Fruit fly (Drosophila melanogaster): ENCODE data around the gene CG7120.

CG7120 gene

DNA sequence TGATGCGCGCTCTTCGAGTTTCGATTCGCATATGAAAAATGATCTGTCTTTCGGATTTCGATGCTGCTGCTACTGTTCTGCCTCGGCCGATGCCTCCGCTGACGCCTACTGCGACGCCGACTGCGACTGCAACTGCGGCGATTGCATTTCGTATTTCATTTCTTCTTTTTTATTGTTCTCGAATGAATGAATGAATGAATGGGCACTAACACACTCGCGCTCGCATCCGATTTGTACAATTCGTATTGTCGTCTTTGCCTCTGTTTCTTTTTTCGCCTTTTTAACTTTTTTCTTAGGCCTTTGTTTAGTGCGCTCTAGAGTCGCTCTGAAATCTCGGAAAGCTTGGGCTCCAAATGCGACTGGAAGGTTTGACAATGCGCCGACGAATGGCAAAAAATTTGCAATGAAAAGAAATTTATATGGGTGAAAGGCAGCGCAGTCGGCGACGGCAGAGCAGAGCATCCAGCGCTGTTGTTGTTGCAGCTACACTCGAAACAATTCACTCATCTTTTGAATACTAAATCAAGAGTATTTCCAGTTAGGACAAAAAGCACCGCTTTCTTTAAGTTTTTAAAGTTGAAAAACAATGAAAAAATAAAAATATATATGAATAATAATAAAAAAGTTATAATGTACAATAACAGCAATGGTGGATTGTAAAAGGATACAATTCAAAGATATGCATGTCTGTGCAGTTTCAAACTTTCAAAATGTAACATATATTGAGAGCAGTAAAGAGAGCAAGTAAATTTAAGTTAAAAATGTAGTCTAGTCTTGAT is 26.2 kb downstream of the CG7120 start, which contains the start of gene CG32354:
Gene CG32354, minus strand, starts transcription at position 398 of the 779 bp plus-strand sequence.
- TF ChIP-seq CG8478 (optimal IDR thresholded peaks at IDR 0.05): no peak
- no peak for TF ChIP-seq CTCF (optimal IDR thresholded peaks at IDR 0.05)

DNA sequence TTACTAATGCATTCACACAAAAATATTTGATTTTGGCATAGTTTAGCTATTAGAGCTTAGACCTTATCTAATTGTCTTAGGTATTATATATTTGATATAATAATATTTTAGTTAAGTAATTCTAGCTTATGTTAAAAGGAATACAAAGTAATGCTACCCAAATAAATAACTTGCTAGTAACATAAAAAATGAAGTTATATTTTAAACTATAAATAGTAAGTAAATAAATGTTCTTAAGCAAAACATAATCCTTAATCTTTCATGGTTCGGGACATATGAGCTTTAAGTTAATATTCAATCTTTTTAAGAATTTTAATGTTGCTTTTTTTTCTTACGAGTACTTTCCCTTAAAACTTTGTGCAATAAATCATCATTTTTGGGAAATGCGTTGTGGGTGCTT is 27.4 kb downstream of the CG7120 start:
- TF ChIP-seq CG8478 (optimal IDR thresholded peaks at IDR 0.05) (no peak), CTCF (optimal IDR thresholded peaks at IDR 0.05) (no peak)

- TF ChIP-seq CG8478 (optimal IDR thresholded peaks at IDR 0.05) (no peak), CTCF (optimal IDR thresholded peaks at IDR 0.05) (peak in 1 of 2 experiments; percentile 28)
These were observed 29.1 kb downstream of the CG7120 start, which contains the start of gene Cbl for dm6 chr3L:8424831-8425336. TSS of gene Cbl (plus strand) at chr3L:8424954.

DNA sequence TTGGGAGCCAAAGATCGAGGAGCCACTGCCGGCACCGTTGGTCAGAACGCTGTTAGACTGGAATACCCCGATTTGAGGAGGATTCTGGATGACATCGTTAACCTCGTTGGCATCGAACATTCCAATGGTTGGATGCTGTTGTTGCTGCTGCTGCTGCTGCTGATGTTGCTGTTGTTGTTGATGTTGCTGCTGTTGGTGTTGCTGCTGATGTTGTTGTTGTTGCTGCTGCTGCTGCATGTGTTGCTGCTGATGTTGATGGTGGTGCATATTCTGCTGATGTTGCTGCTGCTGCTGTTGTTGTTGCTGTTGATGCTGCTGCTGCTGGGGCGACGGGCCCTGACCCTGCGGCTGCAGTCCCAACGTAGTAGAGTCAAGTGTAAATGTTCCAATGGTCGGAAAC is 41.8 kb downstream of the CG7120 start:
- TF ChIP-seq CG8478 (optimal IDR thresholded peaks at IDR 0.05) (no peak), CTCF (optimal IDR thresholded peaks at IDR 0.05) (no peak)

- no peak for TF ChIP-seq CG8478 (optimal IDR thresholded peaks at IDR 0.05)
- TF ChIP-seq CTCF (optimal IDR thresholded peaks at IDR 0.05): no peak
These were observed 44.3 kb downstream of the CG7120 start for dm6 chr3L:8440079-8440478.

DNA sequence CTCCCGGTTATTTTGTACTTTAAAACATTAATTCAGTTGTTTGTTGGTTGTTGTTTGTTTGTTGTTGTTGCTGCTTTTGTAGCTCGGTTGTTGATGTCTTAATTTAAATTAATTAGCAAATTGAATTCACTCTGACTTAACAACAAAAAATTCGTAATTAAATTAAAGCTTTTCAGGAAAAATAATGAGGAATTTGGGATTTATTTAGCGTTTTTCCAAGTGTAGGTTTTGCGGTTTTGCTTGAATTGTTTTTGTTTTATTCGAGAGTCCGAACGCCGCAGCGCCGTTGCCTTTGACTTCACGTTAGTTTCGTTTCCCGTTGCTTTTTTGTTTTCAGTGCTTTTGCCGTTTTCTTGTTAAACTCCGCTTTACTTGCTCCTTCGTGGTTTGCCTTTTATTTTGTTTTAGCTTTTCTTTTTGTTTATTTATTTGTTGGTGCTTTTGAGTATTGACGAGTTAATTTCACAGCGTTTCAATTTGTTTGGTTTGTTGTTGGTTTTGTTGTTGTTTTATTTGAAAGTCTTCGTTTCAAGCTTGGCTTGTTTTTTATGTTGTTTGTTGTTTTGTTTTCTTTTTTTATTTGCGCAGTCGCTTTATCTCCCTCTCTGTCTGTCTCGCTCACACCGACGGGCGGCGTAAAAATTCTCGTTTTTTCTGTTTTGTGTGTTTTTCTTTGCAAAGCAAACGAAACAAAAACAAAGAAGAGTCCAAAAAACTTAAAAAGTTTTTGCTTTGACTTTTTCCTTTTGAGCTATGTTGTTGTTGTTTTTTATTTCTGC is 45.2 kb downstream of the CG7120 start:
- TF ChIP-seq CG8478 (optimal IDR thresholded peaks at IDR 0.05) (no peak), CTCF (optimal IDR thresholded peaks at IDR 0.05) (no peak)

DNA sequence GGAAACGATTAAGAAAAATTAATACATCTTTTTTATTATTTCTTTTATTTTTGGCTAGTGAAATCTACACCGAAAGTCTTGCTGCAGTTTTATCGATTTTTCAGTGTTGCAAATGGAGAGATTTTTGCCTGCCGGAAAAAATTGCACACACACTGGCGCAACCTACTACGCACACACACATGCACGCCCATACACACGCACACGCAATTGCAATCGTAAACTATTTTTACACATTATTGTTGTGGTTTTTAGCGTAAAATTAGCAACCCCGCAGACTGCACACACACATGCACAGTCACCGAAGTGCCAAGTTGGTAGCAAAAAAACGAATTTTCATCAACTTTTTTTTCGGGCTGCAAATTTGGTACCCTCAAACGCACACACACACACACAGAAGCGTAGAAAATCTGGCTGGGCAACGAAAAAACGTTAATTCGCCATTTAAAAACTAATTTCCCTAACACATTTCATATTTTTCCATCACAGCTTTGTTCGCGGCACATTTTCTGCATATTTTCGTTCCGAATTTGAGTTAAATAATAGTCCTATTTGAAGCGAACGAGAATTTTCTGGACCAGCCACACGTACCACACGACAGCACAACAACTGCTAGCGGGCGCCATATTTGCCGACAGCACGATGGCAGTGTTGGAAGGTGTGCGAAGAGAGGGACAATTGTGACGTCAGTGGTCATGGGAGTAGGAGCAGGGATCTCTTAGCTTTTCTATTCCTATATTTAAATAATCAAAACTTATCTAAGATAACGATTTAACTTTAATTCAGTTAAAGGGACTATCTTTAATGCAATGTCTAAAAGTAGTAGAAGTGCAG is 46.2 kb downstream of the CG7120 start, which contains the start of gene Unr:
Gene Unr, minus strand, starts transcription at position 637 of the 831 bp plus-strand sequence.
- no peak for TF ChIP-seq CTCF (optimal IDR thresholded peaks at IDR 0.05)
- TF ChIP-seq CG8478 (optimal IDR thresholded peaks at IDR 0.05): no peak

DNA sequence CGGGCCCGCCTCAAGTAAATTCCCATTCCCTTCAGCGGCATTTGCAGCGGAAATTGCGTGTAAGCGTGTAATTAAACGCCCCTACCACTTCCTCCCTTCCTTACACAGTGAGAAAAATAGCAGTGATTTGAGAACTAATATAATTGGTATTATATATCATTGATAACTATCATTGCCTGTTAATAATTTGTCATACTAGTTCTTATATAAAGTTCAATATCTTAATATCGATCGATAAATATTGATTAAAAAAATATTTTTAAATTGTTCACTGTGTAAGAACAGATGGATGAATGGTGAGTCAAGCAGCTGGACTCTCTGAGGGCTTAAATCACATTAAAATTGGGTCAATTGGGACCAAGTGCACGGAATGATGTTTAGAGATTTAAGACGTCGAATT is 49.2 kb downstream of the CG7120 start:
- no peak for TF ChIP-seq CG8478 (optimal IDR thresholded peaks at IDR 0.05)
- TF ChIP-seq CTCF (optimal IDR thresholded peaks at IDR 0.05): no peak

DNA sequence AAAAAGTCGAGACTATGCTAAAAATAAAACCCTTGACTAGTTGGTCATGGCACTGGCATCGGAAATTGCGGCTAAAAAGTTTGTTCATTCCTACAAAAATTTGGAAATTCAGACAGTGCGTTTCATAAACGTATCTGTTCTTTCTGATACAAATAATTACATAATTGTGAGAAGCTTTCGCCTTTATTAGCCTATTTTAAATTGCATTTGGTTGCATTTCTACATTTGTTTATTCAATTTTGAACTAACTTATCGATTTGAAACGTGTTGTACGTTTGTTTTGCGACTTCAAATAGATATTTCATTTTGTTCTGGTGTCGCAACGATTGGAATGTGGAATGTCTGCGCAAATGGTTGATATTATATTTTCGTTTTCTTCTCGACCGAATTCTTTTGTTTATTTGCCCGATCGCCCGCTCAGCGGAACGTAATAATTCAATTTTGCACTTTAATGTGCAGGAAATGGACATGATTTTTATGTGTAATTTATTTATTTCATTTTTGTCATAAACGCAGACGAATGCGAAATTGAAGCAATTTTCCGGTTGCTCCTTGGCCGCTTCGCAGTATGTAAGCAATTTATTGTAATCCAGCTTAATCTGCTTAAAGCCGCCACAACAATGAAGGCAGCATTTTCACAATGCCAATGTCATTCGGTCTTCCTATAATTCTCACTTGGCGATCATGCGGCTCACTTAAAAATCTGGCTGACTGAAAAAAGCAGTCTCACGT is 50.4 kb downstream of the CG7120 start:
- TF ChIP-seq CG8478 (optimal IDR thresholded peaks at IDR 0.05) (no peak), CTCF (optimal IDR thresholded peaks at IDR 0.05) (no peak)

DNA sequence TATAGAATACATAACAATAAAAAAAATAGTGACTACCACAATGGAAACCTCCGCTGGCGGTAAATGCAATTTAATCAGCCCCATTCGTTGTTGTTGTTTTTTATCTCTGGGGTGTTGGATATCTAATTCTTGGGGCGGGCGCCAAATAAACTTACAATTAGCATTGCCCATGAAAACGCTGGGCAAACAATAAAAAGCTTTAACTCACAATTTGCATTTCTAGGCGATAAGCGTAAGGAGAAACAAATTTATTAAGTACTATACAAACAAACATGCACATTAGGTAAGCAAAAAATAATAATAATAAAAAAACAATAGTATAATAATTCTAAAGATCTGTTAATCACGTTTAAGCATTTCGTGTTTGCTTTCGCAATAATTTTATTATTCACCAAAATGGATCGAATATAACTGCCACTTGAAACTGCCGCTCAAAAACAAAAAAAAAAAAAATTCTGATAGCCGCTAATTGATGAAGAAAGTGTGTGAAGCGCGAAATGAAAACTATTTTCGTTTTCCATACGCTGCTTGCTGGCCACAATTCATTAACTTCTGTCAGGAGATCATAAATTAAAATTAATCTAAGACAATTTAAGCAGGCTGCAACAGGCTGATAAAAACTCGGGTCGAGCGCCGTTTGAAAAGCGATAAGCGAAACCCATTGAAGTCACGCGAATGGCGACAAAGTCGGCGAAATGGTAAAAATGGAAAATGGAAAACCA is 52.2 kb downstream of the CG7120 start:
- TF ChIP-seq CTCF (optimal IDR thresholded peaks at IDR 0.05) (no peak), CG8478 (optimal IDR thresholded peaks at IDR 0.05) (no peak)

DNA sequence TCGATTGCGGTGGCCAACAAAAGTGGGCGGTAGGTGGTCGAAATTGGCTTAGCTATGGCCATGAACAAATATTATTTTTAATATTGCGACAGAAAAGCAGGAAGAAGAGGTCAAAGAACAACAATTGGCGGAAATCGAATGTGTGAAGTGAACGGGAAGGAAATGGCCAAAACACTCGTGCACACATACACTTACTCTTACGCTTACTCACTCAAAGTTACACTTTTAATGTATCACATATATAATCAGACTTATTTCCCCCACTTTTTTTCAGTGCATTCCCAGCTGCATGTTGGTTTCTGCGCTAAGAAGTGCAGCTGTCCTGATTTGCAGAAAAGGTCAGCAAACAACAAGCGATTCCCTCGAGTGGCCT is 52.7 kb downstream of the CG7120 start:
- TF ChIP-seq CTCF (optimal IDR thresholded peaks at IDR 0.05) (no peak), CG8478 (optimal IDR thresholded peaks at IDR 0.05) (no peak)

- TF ChIP-seq CG8478 (optimal IDR thresholded peaks at IDR 0.05): no peak
- TF ChIP-seq CTCF (optimal IDR thresholded peaks at IDR 0.05): peak in 1 of 2 experiments; percentile 75
These were observed 53.5 kb downstream of the CG7120 start, which contains the start of gene CG6983 for dm6 chr3L:8449202-8449799. TSS of gene CG6983 (minus strand) at chr3L:8449377.

All from S2 (cell line).